Worm (Caenorhabditis elegans) whole organism, midembryonic: ENCODE measurements around the gene chil-13.

Experiments
- flt-1 ChIP-seq: fragments of 200-800 bp; sonication (Bioruptor generic); IDR thresholded peaks from 2 replicates; pipeline ENCODE4 v1.3.6; 2022; ENCODE audit warnings: missing genetic modification characterization, missing compliant biosample characterization
- med-1 ChIP-seq: sonication (generic microtip); optimal IDR thresholded peaks from 2 replicates; lab custom pipeline; 2017; ENCODE audit warnings: missing genetic modification characterization, mild to moderate bottlenecking, missing compliant biosample characterization, antibody characterized with exemption, missing genetic modification reagents; ENCODE audit not compliant: insufficient read depth
- tab-1 ChIP-seq: fragments of 200-800 bp; sonication (Bioruptor generic); IDR thresholded peaks from 2 replicates; pipeline ENCODE4 v1.3.6; 2022; ENCODE audit warnings: missing genetic modification characterization, missing compliant biosample characterization
- ztf-23 ChIP-seq: fragments of 200-800 bp; sonication (Bioruptor generic); IDR thresholded peaks from 2 replicates; pipeline ENCODE4 v1.3.6; 2022; ENCODE audit warnings: missing genetic modification reagents, missing genetic modification characterization, missing compliant biosample characterization

ce11 chrII:9485081-9485730 is 47.1 kb upstream of the chil-13 start:
- TF ChIP-seq flt-1 (no peak), tab-1 (no peak), ztf-23 (GFP tag; lab: Robert Waterston, UW) (no peak), med-1 (GFP tag; lab: Kevin White, UChicago) (no peak)
